Fruit fly (Drosophila melanogaster) whole organism, prepupa: ENCODE measurements around the gene CG42538.
A peak's percentile ranks its signal among the peaks of the same experiment; 100 is the strongest.

ENCODE experiments used
- Blimp-1 ChIP-seq: fragments of 200-800 bp; sonication (Bioruptor generic); optimal IDR thresholded peaks from 3 replicates; lab custom pipeline; 2017; ENCODE audit warnings: missing biosample characterization, missing genetic modification characterization, mild to moderate bottlenecking, moderate library complexity, missing genetic modification reagents
- CG10631 ChIP-seq: fragments of 200-800 bp; sonication (Bioruptor generic); optimal IDR thresholded peaks from 2 replicates; lab custom pipeline; 2016; ENCODE audit warnings: missing biosample characterization, missing genetic modification characterization
- CG10669 ChIP-seq: fragments of 200-800 bp; sonication (Bioruptor generic); optimal IDR thresholded peaks from 3 replicates; lab custom pipeline; 2018; ENCODE audit warnings: missing biosample characterization, mild to moderate bottlenecking, missing genetic modification characterization, moderate library complexity
- CG11294 ChIP-seq: fragments of 200-800 bp; sonication (Bioruptor generic); IDR thresholded peaks from 2 replicates; pipeline ENCODE4 v1.3.6; 2022; ENCODE audit warnings: missing biosample characterization, missing genetic modification characterization
- CG11762 ChIP-seq: fragments of 200-800 bp; sonication (Bioruptor generic); optimal IDR thresholded peaks from 3 replicates; lab custom pipeline; 2016; ENCODE audit warnings: missing biosample characterization, missing genetic modification characterization; ENCODE audit not compliant: insufficient read depth
- CG11902 ChIP-seq: fragments of 200-800 bp; sonication (Bioruptor generic); optimal IDR thresholded peaks from 3 replicates; lab custom pipeline; 2016; ENCODE audit warnings: missing biosample characterization, missing genetic modification characterization
- CG15336 ChIP-seq: fragments of 200-800 bp; sonication (Bioruptor generic); IDR thresholded peaks from 2 replicates; pipeline ENCODE4 v1.3.6; 2022; ENCODE audit warnings: missing biosample characterization, missing genetic modification characterization
- CG31627 ChIP-seq: fragments of 200-800 bp; sonication (Bioruptor generic); optimal IDR thresholded peaks from 3 replicates; lab custom pipeline; 2016; ENCODE audit warnings: missing biosample characterization, missing genetic modification characterization
- CG4318 ChIP-seq: fragments of 200-800 bp; sonication (Bioruptor generic); optimal IDR thresholded peaks from 3 replicates; lab custom pipeline; 2017; ENCODE audit warnings: missing biosample characterization, mild to moderate bottlenecking, missing genetic modification characterization
- CG6276 ChIP-seq: fragments of 200-800 bp; sonication (Bioruptor generic); optimal IDR thresholded peaks from 2 replicates; lab custom pipeline; 2017; ENCODE audit warnings: missing biosample characterization, mild to moderate bottlenecking, missing genetic modification characterization
- CG6792 ChIP-seq: fragments of 200-800 bp; sonication (Bioruptor generic); optimal IDR thresholded peaks from 3 replicates; lab custom pipeline; 2016; ENCODE audit warnings: missing biosample characterization, missing genetic modification characterization
- CG6808 ChIP-seq: fragments of 200-800 bp; sonication (Bioruptor generic); optimal IDR thresholded peaks from 3 replicates; lab custom pipeline; 2017; ENCODE audit warnings: missing biosample characterization, missing genetic modification characterization, mild to moderate bottlenecking, moderate library complexity, missing genetic modification reagents
- CG6854 ChIP-seq: fragments of 200-800 bp; sonication (Bioruptor generic); optimal IDR thresholded peaks from 2 replicates; lab custom pipeline; 2017; ENCODE audit warnings: missing biosample characterization, mild to moderate bottlenecking, missing genetic modification characterization
- CG7368 ChIP-seq: fragments of 200-800 bp; sonication (Bioruptor generic); optimal IDR thresholded peaks from 3 replicates; lab custom pipeline; 2016; ENCODE audit warnings: missing biosample characterization, missing genetic modification characterization
- CG8119 ChIP-seq: fragments of 200-800 bp; sonication (Bioruptor generic); IDR thresholded peaks from 3 replicates; pipeline ENCODE4 v1.3.6; 2022; ENCODE audit warnings: missing biosample characterization, missing genetic modification characterization
- CG8319 ChIP-seq: fragments of 200-800 bp; sonication (Bioruptor generic); optimal IDR thresholded peaks from 3 replicates; lab custom pipeline; 2016; ENCODE audit warnings: missing biosample characterization, missing genetic modification characterization
- CG8632 ChIP-seq: fragments of 200-800 bp; sonication (Bioruptor generic); optimal IDR thresholded peaks from 3 replicates; lab custom pipeline; 2016; ENCODE audit warnings: missing biosample characterization, missing genetic modification characterization
- CG9139 ChIP-seq: fragments of 200-800 bp; sonication (Bioruptor generic); optimal IDR thresholded peaks from 3 replicates; lab custom pipeline; 2017; ENCODE audit warnings: missing biosample characterization, mild to moderate bottlenecking, missing genetic modification characterization
- Eip75B ChIP-seq: fragments of 200-800 bp; sonication (Bioruptor generic); optimal IDR thresholded peaks from 3 replicates; lab custom pipeline; 2016; ENCODE audit warnings: missing biosample characterization, missing genetic modification characterization
- Eip78C ChIP-seq: fragments of 200-800 bp; sonication (Bioruptor generic); peaks from one replicate; lab custom pipeline; 2016; ENCODE audit warnings: missing biosample characterization, missing genetic modification characterization
- Eip93F ChIP-seq: fragments of 200-800 bp; sonication (Bioruptor generic); optimal IDR thresholded peaks from 2 replicates; lab custom pipeline; 2016; ENCODE audit warnings: missing biosample characterization, mild to moderate bottlenecking, missing genetic modification characterization
- Ets21C ChIP-seq: fragments of 200-800 bp; sonication (Bioruptor generic); optimal IDR thresholded peaks from 3 replicates; lab custom pipeline; 2016; ENCODE audit warnings: missing biosample characterization, missing genetic modification characterization
- Ets96B ChIP-seq: fragments of 200-800 bp; optimal IDR thresholded peaks from 2 replicates; lab custom pipeline; 2019; ENCODE audit warnings: missing biosample characterization, mild to moderate bottlenecking, missing genetic modification characterization, moderate library complexity
- Hr38 ChIP-seq: sonication (Bioruptor generic); optimal IDR thresholded peaks from 2 replicates; lab custom pipeline; 2016; ENCODE audit warnings: missing biosample characterization, missing genetic modification characterization
- Hr39 ChIP-seq: fragments of 200-800 bp; sonication (Bioruptor generic); optimal IDR thresholded peaks from 2 replicates; lab custom pipeline; 2016; ENCODE audit warnings: missing biosample characterization, missing genetic modification characterization
- Hr4 ChIP-seq: fragments of 200-800 bp; sonication (Bioruptor generic); optimal IDR thresholded peaks from 3 replicates; lab custom pipeline; 2016; ENCODE audit warnings: missing biosample characterization, missing genetic modification characterization
- Met ChIP-seq: fragments of 200-800 bp; sonication (Bioruptor generic); optimal IDR thresholded peaks from 3 replicates; lab custom pipeline; 2016; ENCODE audit warnings: missing biosample characterization, missing genetic modification characterization
- OdsH ChIP-seq: fragments of 200-800 bp; sonication (Bioruptor generic); optimal IDR thresholded peaks from 3 replicates; lab custom pipeline; 2016; ENCODE audit warnings: missing biosample characterization, missing genetic modification characterization
- Smox ChIP-seq: fragments of 200-800 bp; sonication (Bioruptor generic); optimal IDR thresholded peaks from 3 replicates; lab custom pipeline; 2016; ENCODE audit warnings: missing biosample characterization, missing genetic modification characterization
- Sox102F ChIP-seq: fragments of 200-800 bp; sonication (Bioruptor generic); optimal IDR thresholded peaks from 2 replicates; lab custom pipeline; 2016; ENCODE audit warnings: missing biosample characterization, mild to moderate bottlenecking, missing genetic modification characterization
- Sox14 ChIP-seq: fragments of 200-800 bp; sonication (Bioruptor generic); optimal IDR thresholded peaks from 3 replicates; lab custom pipeline; 2016; ENCODE audit warnings: missing biosample characterization, missing genetic modification characterization
- achi ChIP-seq: fragments of 200-800 bp; sonication (Bioruptor generic); optimal IDR thresholded peaks from 3 replicates; lab custom pipeline; 2016; ENCODE audit warnings: missing biosample characterization, missing genetic modification characterization
- acj6 ChIP-seq: fragments of 200-800 bp; sonication (Bioruptor generic); optimal IDR thresholded peaks from 3 replicates; lab custom pipeline; 2016; ENCODE audit warnings: missing biosample characterization, missing genetic modification characterization
- cyc ChIP-seq: fragments of 200-800 bp; sonication (Bioruptor generic); optimal IDR thresholded peaks from 3 replicates; lab custom pipeline; 2016; ENCODE audit warnings: missing biosample characterization, missing genetic modification characterization
- dac ChIP-seq: fragments of 200-800 bp; sonication (Bioruptor generic); optimal IDR thresholded peaks from 2 replicates; lab custom pipeline; 2017; ENCODE audit warnings: missing biosample characterization, mild to moderate bottlenecking, missing genetic modification characterization
- dsx ChIP-seq: fragments of 200-800 bp; optimal IDR thresholded peaks from 3 replicates; lab custom pipeline; 2019; ENCODE audit warnings: missing biosample characterization, mild to moderate bottlenecking, missing genetic modification characterization, moderate library complexity; ENCODE audit not compliant: poor library complexity, severe bottlenecking
- eg ChIP-seq: fragments of 200-800 bp; sonication (Bioruptor generic); IDR thresholded peaks from 3 replicates; pipeline ENCODE4 v1.3.6; 2022; ENCODE audit warnings: missing biosample characterization, missing genetic modification characterization
- esn ChIP-seq: fragments of 200-800 bp; sonication (Bioruptor generic); optimal IDR thresholded peaks from 2 replicates; lab custom pipeline; 2016; ENCODE audit warnings: missing biosample characterization, mild to moderate bottlenecking, missing genetic modification characterization, moderate library complexity
- fd85E ChIP-seq: fragments of 200-800 bp; sonication (Bioruptor generic); optimal IDR thresholded peaks from 3 replicates; lab custom pipeline; 2016; ENCODE audit warnings: missing biosample characterization, missing genetic modification characterization
- fkh ChIP-seq: fragments of 200-800 bp; sonication (Bioruptor generic); optimal IDR thresholded peaks from 3 replicates; lab custom pipeline; 2017; ENCODE audit warnings: missing biosample characterization, mild to moderate bottlenecking, missing genetic modification characterization, moderate library complexity
- lz ChIP-seq: fragments of 200-800 bp; sonication (Bioruptor generic); optimal IDR thresholded peaks from 3 replicates; lab custom pipeline; 2016; ENCODE audit warnings: missing biosample characterization, missing genetic modification characterization
- net ChIP-seq: fragments of 200-800 bp; sonication (Bioruptor generic); optimal IDR thresholded peaks from 3 replicates; lab custom pipeline; 2016; ENCODE audit warnings: missing biosample characterization, missing genetic modification characterization
- pdm3 ChIP-seq: fragments of 200-800 bp; sonication (Bioruptor generic); optimal IDR thresholded peaks from 3 replicates; lab custom pipeline; 2016; ENCODE audit warnings: missing biosample characterization, missing genetic modification characterization
- salr ChIP-seq, 2 experiments: fragments of 200-800 bp; sonication (Bioruptor generic); optimal IDR thresholded peaks; 3 replicates each; lab custom pipeline; 2016 to 2018; ENCODE audit warnings: missing biosample characterization in 2 of 2, missing genetic modification characterization in 2 of 2, mild to moderate bottlenecking in 1 of 2
- spab ChIP-seq: fragments of 200-800 bp; sonication (Bioruptor generic); optimal IDR thresholded peaks from 2 replicates; lab custom pipeline; 2017; ENCODE audit warnings: missing biosample characterization, mild to moderate bottlenecking, missing genetic modification characterization, missing genetic modification reagents
- ss ChIP-seq, 2 experiments: fragments of 200-800 bp; sonication (Bioruptor generic); optimal IDR thresholded peaks; 2 replicates in 1 of 2; 3 replicates in 1 of 2; lab custom pipeline; 2017 to 2018; ENCODE audit warnings: mild to moderate bottlenecking in 2 of 2, missing biosample characterization in 2 of 2, missing genetic modification characterization in 2 of 2, moderate library complexity in 1 of 2
- svp ChIP-seq: fragments of 200-800 bp; sonication (Bioruptor generic); peaks from one replicate; lab custom pipeline; 2016; ENCODE audit warnings: missing biosample characterization, missing genetic modification characterization
- topi ChIP-seq: fragments of 200-800 bp; sonication (Bioruptor generic); optimal IDR thresholded peaks from 3 replicates; lab custom pipeline; 2016; ENCODE audit warnings: missing biosample characterization, missing genetic modification characterization
- vri ChIP-seq: fragments of 200-800 bp; sonication (Bioruptor generic); optimal IDR thresholded peaks from 3 replicates; lab custom pipeline; 2016; ENCODE audit warnings: missing biosample characterization, mild to moderate bottlenecking, missing genetic modification characterization

Gene CG42538

dm6 chr3L:16035185-16035584 is 861 bp downstream of the CG42538 start, which contains the start of gene CG5895:
Gene CG5895, plus strand, starts transcription at chr3L:16035485.
- no peak for TF ChIP-seq Eip75B
- TF ChIP-seq, all 60 proteins: peak for 0

dm6 chr3L:16037048-16037477 is 2.7 kb downstream of the CG42538 start:
- TF ChIP-seq CG10669 (peak; percentile 68), CG6276 (peak; percentile 76), spab (GFP tag; lab: Kevin White, UChicago) (peak; percentile 59), topi (GFP tag; lab: Kevin White, UChicago) (peak; percentile 65), Hr39 (GFP tag; lab: Kevin White, UChicago) (peak; percentile 78), lz (GFP tag; lab: Kevin White, UChicago) (peak; percentile 72), Hr38 (GFP tag; lab: Kevin White, UChicago) (no peak), Eip75B (peak; percentile 84), fkh (peak; percentile 43), CG31627 (GFP tag; lab: Kevin White, UChicago) (peak; percentile 73), CG7368 (GFP tag; lab: Kevin White, UChicago) (peak; percentile 50), CG11762 (GFP tag; lab: Kevin White, UChicago) (peak; percentile 53), cyc (GFP tag; lab: Kevin White, UChicago) (peak; percentile 67), Ets21C (peak; percentile 43), dsx (GFP tag; lab: Kevin White, UChicago) (peak; percentile 42), vri (no peak), Hr4 (peak; percentile 78), CG6792 (GFP tag; lab: Kevin White, UChicago) (peak; percentile 53), net (peak; percentile 67), esn (peak; percentile 78), CG10631 (peak; percentile 65), Sox102F (peak; percentile 76), CG9139 (GFP tag; lab: Kevin White, UChicago) (no peak), achi (GFP tag; lab: Kevin White, UChicago) (peak; percentile 70), ss (GFP tag; optimal IDR thresholded peaks at IDR 0.05; lab: Kevin White, UChicago) (peak; percentile 3 to 49), CG11902 (GFP tag; lab: Kevin White, UChicago) (peak; percentile 17), eg (GFP tag; lab: Robert Waterston, UW) (peak; percentile 89), svp (peak; percentile 88), fd85E (GFP tag; lab: Kevin White, UChicago) (no peak), Smox (GFP tag; lab: Kevin White, UChicago) (peak; percentile 78), CG4318 (GFP tag; lab: Kevin White, UChicago) (peak; percentile 35), CG15336 (GFP tag; lab: Robert Waterston, UW) (peak; percentile 91), Sox14 (GFP tag; lab: Kevin White, UChicago) (peak; percentile 74), OdsH (GFP tag; lab: Kevin White, UChicago) (peak; percentile 70), Blimp-1 (GFP tag; lab: Kevin White, UChicago) (peak; percentile 37), acj6 (GFP tag; lab: Kevin White, UChicago) (peak; percentile 66), Ets96B (tag; lab: Kevin White, UChicago) (peak; percentile 59), CG8119 (GFP tag; lab: Robert Waterston, UW) (peak; percentile 82; the same call in 2 of the 3 replicates), Met (GFP tag; lab: Kevin White, UChicago) (peak; percentile 80), CG8632 (GFP tag; lab: Kevin White, UChicago) (peak; percentile 51), Eip93F (GFP tag; lab: Kevin White, UChicago) (no peak), CG6808 (peak; percentile 70), pdm3 (GFP tag; lab: Kevin White, UChicago) (peak; percentile 75), Eip78C (peak; percentile 94), dac (GFP tag; lab: Kevin White, UChicago) (peak; percentile 9), CG8319 (GFP tag; lab: Kevin White, UChicago) (no peak), salr (GFP tag; optimal IDR thresholded peaks at IDR 0.05; lab: Kevin White, UChicago) (peak; percentile 17 to 50), CG6854 (peak; percentile 42), CG11294 (peak; percentile 64)
